Worm (Caenorhabditis elegans) whole organism, L1 larva: Measurements from ENCODE around the gene drd-5.
A peak's percentile ranks its signal among the peaks of the same experiment; 100 is the strongest.

Experiments
- C16A3.4 ChIP-seq: fragments of 150-350 bp; optimal IDR thresholded peaks from 2 replicates; lab custom pipeline; 2014; ENCODE audit warnings: missing biosample characterization, missing genetic modification characterization
- C34B4.2 ChIP-seq: sonication (generic microtip); optimal IDR thresholded peaks from 2 replicates; lab custom pipeline; 2017; ENCODE audit warnings: mild to moderate bottlenecking, missing genetic modification characterization, missing compliant biosample characterization
- F16B12.6 ChIP-seq: fragments of 150-350 bp; optimal IDR thresholded peaks from 2 replicates; lab custom pipeline; 2014; ENCODE audit warnings: missing biosample characterization, missing genetic modification characterization
- Y116A8C.19 ChIP-seq: sonication (generic microtip); optimal IDR thresholded peaks from 2 replicates; lab custom pipeline; 2016; ENCODE audit warnings: missing compliant biosample characterization, missing genetic modification characterization, borderline replicate concordance
- aly-2 ChIP-seq: fragments of 150-350 bp; optimal IDR thresholded peaks from 2 replicates; lab custom pipeline; 2014; ENCODE audit warnings: missing biosample characterization, missing genetic modification characterization
- blmp-1 ChIP-seq: fragments of 150-350 bp; optimal IDR thresholded peaks from 2 replicates; lab custom pipeline; 2014; ENCODE audit warnings: missing biosample characterization, missing genetic modification characterization
- ceh-8 ChIP-seq: fragments of 200-800 bp; sonication (Bioruptor generic); optimal IDR thresholded peaks from 2 replicates; lab custom pipeline; 2018; ENCODE audit warnings: mild to moderate bottlenecking, missing genetic modification characterization, moderate library complexity, missing compliant biosample characterization
- ceh-88 ChIP-seq: fragments of 200-800 bp; sonication (Bioruptor generic); IDR thresholded peaks from 2 replicates; pipeline ENCODE4 v1.3.6; 2022; ENCODE audit warnings: missing genetic modification characterization, missing compliant biosample characterization
- ceh-90 ChIP-seq: sonication (generic microtip); optimal IDR thresholded peaks from 2 replicates; lab custom pipeline; 2016; ENCODE audit warnings: missing genetic modification characterization, missing compliant biosample characterization
- dpl-1 ChIP-seq, 3 experiments: fragments of 150-350 bp in 2 of 3; sonication (generic microtip) in 1 of 3; optimal IDR thresholded peaks; 2 replicates each; lab custom pipeline; 2014 to 2017; ENCODE audit warnings: missing biosample characterization in 3 of 3, missing genetic modification characterization in 3 of 3, missing genetic modification reagents in 3 of 3
- dsc-1 ChIP-seq: sonication (generic microtip); optimal IDR thresholded peaks from 2 replicates; lab custom pipeline; 2016; ENCODE audit warnings: mild to moderate bottlenecking, missing genetic modification characterization, missing compliant biosample characterization
- efl-3 ChIP-seq: fragments of 200-800 bp; sonication (Bioruptor generic); optimal IDR thresholded peaks from 2 replicates; lab custom pipeline; 2018; ENCODE audit warnings: mild to moderate bottlenecking, missing genetic modification characterization, missing compliant biosample characterization
- egl-27 ChIP-seq, 2 experiments: fragments of 150-350 bp in 1 of 2; sonication (generic microtip); optimal IDR thresholded peaks; 3 replicates each; lab custom pipeline; 2017 to 2018; ENCODE audit warnings: missing biosample characterization in 2 of 2, missing genetic modification characterization in 2 of 2, missing genetic modification reagents in 2 of 2
- elt-2 ChIP-seq: sonication (generic microtip); optimal IDR thresholded peaks from 2 replicates; lab custom pipeline; 2016; ENCODE audit warnings: missing genetic modification characterization, mild to moderate bottlenecking, inconsistent platforms, missing compliant biosample characterization, missing genetic modification reagents
- elt-3 ChIP-seq, 6 experiments: fragments of 150-350 bp in 1 of 6; sonication (generic microtip); optimal IDR thresholded peaks; 2 replicates each; lab custom pipeline; 2017 to 2018; ENCODE audit warnings: missing biosample characterization in 6 of 6, missing genetic modification characterization in 6 of 6, inconsistent platforms in 1 of 6
- ets-5 ChIP-seq: fragments of 200-800 bp; sonication (Bioruptor generic); IDR thresholded peaks from 2 replicates; pipeline ENCODE4 v1.3.6; 2022; ENCODE audit warnings: missing genetic modification characterization, missing compliant biosample characterization
- fkh-10 ChIP-seq: sonication (generic microtip); optimal IDR thresholded peaks from 2 replicates; lab custom pipeline; 2017; ENCODE audit warnings: missing biosample characterization, missing genetic modification reagents, missing genetic modification characterization
- fkh-4 ChIP-seq: sonication (generic microtip); optimal IDR thresholded peaks from 2 replicates; lab custom pipeline; 2016; ENCODE audit warnings: missing compliant biosample characterization, missing genetic modification characterization, borderline replicate concordance
- fkh-8 ChIP-seq: sonication (generic microtip); optimal IDR thresholded peaks from 2 replicates; lab custom pipeline; 2016; ENCODE audit warnings: mild to moderate bottlenecking, missing genetic modification characterization, missing compliant biosample characterization
- grh-1 ChIP-seq: fragments of 200-800 bp; sonication (Bioruptor generic); IDR thresholded peaks from 2 replicates; pipeline ENCODE4 v1.3.6; 2022; ENCODE audit warnings: missing genetic modification reagents, missing genetic modification characterization, missing compliant biosample characterization
- hlh-4 ChIP-seq: sonication (generic microtip); optimal IDR thresholded peaks from 2 replicates; lab custom pipeline; 2016; ENCODE audit warnings: mild to moderate bottlenecking, missing genetic modification characterization, missing compliant biosample characterization
- hpl-2 ChIP-seq: fragments of 150-350 bp; optimal IDR thresholded peaks from 2 replicates; lab custom pipeline; 2014; ENCODE audit warnings: missing biosample characterization, missing genetic modification reagents, missing genetic modification characterization
- lin-15B ChIP-seq: fragments of 150-350 bp; sonication (generic microtip); optimal IDR thresholded peaks from 3 replicates; lab custom pipeline; 2014; ENCODE audit warnings: missing biosample characterization, missing genetic modification characterization
- lin-35 ChIP-seq, 2 experiments: fragments of 150-350 bp; optimal IDR thresholded peaks; 2 replicates each; lab custom pipeline; 2014; ENCODE audit warnings: missing biosample characterization in 2 of 2, missing genetic modification characterization in 2 of 2, missing genetic modification reagents in 2 of 2
- lin-39 ChIP-seq: fragments of 150-350 bp; optimal IDR thresholded peaks from 2 replicates; lab custom pipeline; 2014; ENCODE audit warnings: missing biosample characterization, missing genetic modification reagents, missing genetic modification characterization
- lir-3 ChIP-seq: sonication (generic microtip); optimal IDR thresholded peaks from 2 replicates; lab custom pipeline; 2016; ENCODE audit warnings: mild to moderate bottlenecking, missing genetic modification characterization, moderate library complexity, missing compliant biosample characterization; ENCODE audit not compliant: poor library complexity
- mab-9 ChIP-seq: fragments of 200-800 bp; sonication (Bioruptor generic); IDR thresholded peaks from 2 replicates; pipeline ENCODE4 v1.3.6; 2022; ENCODE audit warnings: missing genetic modification reagents, missing genetic modification characterization, missing compliant biosample characterization
- mdl-1 ChIP-seq, 2 experiments: fragments of 150-350 bp; optimal IDR thresholded peaks; 2 replicates each; lab custom pipeline; 2014 to 2017; ENCODE audit warnings: missing biosample characterization in 2 of 2, missing genetic modification characterization in 2 of 2, inconsistent platforms in 1 of 2
- mef-2 ChIP-seq: fragments of 150-350 bp; optimal IDR thresholded peaks from 2 replicates; lab custom pipeline; 2014; ENCODE audit warnings: missing biosample characterization, missing genetic modification characterization
- mep-1 ChIP-seq: fragments of 150-350 bp; optimal IDR thresholded peaks from 2 replicates; lab custom pipeline; 2014; ENCODE audit warnings: missing biosample characterization, missing genetic modification characterization
- nhr-19 ChIP-seq: fragments of 200-800 bp; sonication (Bioruptor generic); conservative IDR thresholded peaks from 2 replicates; pipeline ENCODE4 v1.3.6; 2022; ENCODE audit warnings: missing genetic modification characterization, missing compliant biosample characterization
- nhr-20 ChIP-seq: sonication (generic microtip); optimal IDR thresholded peaks from 2 replicates; lab custom pipeline; 2016; ENCODE audit warnings: mild to moderate bottlenecking, missing genetic modification characterization, missing compliant biosample characterization
- nhr-47 ChIP-seq: sonication (generic microtip); optimal IDR thresholded peaks from 2 replicates; lab custom pipeline; 2016; ENCODE audit warnings: mild to moderate bottlenecking, missing genetic modification characterization, moderate library complexity, missing compliant biosample characterization
- nhr-76 ChIP-seq: sonication (generic microtip); optimal IDR thresholded peaks from 2 replicates; lab custom pipeline; 2017; ENCODE audit warnings: missing biosample characterization, missing genetic modification characterization
- nhr-85 ChIP-seq: sonication (generic microtip); peaks from one replicate; lab custom pipeline; 2016; ENCODE audit warnings: missing genetic modification characterization, inconsistent platforms, missing compliant biosample characterization
- pqm-1 ChIP-seq: sonication (generic microtip); optimal IDR thresholded peaks from 3 replicates; lab custom pipeline; 2017; ENCODE audit warnings: missing biosample characterization, missing genetic modification characterization
- rnt-1 ChIP-seq: sonication (generic microtip); optimal IDR thresholded peaks from 2 replicates; lab custom pipeline; 2016; ENCODE audit warnings: mild to moderate bottlenecking, missing genetic modification characterization, moderate library complexity, missing compliant biosample characterization
- skn-1 ChIP-seq: fragments of 150-350 bp; optimal IDR thresholded peaks from 2 replicates; lab custom pipeline; 2014; ENCODE audit warnings: missing biosample characterization, missing genetic modification characterization
- snpc-4 ChIP-seq: fragments of 150-350 bp; optimal IDR thresholded peaks from 2 replicates; lab custom pipeline; 2014; ENCODE audit warnings: missing biosample characterization, missing genetic modification characterization
- snu-23 ChIP-seq: sonication (generic microtip); optimal IDR thresholded peaks from 2 replicates; lab custom pipeline; 2016; ENCODE audit warnings: missing genetic modification characterization, missing compliant biosample characterization
- sox-4 ChIP-seq: sonication (generic microtip); optimal IDR thresholded peaks from 2 replicates; lab custom pipeline; 2016; ENCODE audit warnings: missing genetic modification characterization, missing compliant biosample characterization
- sptf-1 ChIP-seq: fragments of 150-350 bp; optimal IDR thresholded peaks from 2 replicates; lab custom pipeline; 2014; ENCODE audit warnings: missing biosample characterization, missing genetic modification characterization
- tbx-2 ChIP-seq: sonication (generic microtip); optimal IDR thresholded peaks from 2 replicates; lab custom pipeline; 2016; ENCODE audit warnings: missing genetic modification characterization, missing compliant biosample characterization
- tlp-1 ChIP-seq: fragments of 150-350 bp; optimal IDR thresholded peaks from 2 replicates; lab custom pipeline; 2014; ENCODE audit warnings: missing biosample characterization, missing genetic modification characterization
- unc-30 ChIP-seq: sonication (generic microtip); optimal IDR thresholded peaks from 2 replicates; lab custom pipeline; 2017; ENCODE audit warnings: missing biosample characterization, missing genetic modification characterization
- unc-98 ChIP-seq: fragments of 200-800 bp; sonication (Bioruptor generic); IDR thresholded peaks from 2 replicates; pipeline ENCODE4 v1.3.6; 2022; ENCODE audit warnings: missing genetic modification characterization, missing compliant biosample characterization
- vab-15 ChIP-seq: sonication (generic microtip); optimal IDR thresholded peaks from 2 replicates; lab custom pipeline; 2017; ENCODE audit warnings: missing genotype, mild to moderate bottlenecking, missing genetic modification characterization, missing compliant biosample characterization
- xbp-1 ChIP-seq: sonication (generic microtip); optimal IDR thresholded peaks from 2 replicates; lab custom pipeline; 2016; ENCODE audit warnings: missing genetic modification characterization, missing compliant biosample characterization
- zag-1 ChIP-seq: fragments of 150-350 bp; optimal IDR thresholded peaks from 2 replicates; lab custom pipeline; 2014; ENCODE audit warnings: missing biosample characterization, missing genetic modification characterization
- zip-4 ChIP-seq: fragments of 200-800 bp; sonication (Bioruptor generic); optimal IDR thresholded peaks from 2 replicates; lab custom pipeline; 2018; ENCODE audit warnings: mild to moderate bottlenecking, missing genetic modification characterization, moderate library complexity, missing compliant biosample characterization
- ztf-11 ChIP-seq, 2 experiments: sonication (generic microtip); optimal IDR thresholded peaks; 2 replicates each; lab custom pipeline; 2016 to 2017; ENCODE audit warnings: missing genetic modification characterization in 2 of 2, missing biosample characterization in 1 of 2, missing compliant biosample characterization in 1 of 2
- ztf-4 ChIP-seq: fragments of 150-350 bp; optimal IDR thresholded peaks from 2 replicates; lab custom pipeline; 2014; ENCODE audit warnings: missing biosample characterization, missing genetic modification characterization

The drd-5 gene

DNA sequence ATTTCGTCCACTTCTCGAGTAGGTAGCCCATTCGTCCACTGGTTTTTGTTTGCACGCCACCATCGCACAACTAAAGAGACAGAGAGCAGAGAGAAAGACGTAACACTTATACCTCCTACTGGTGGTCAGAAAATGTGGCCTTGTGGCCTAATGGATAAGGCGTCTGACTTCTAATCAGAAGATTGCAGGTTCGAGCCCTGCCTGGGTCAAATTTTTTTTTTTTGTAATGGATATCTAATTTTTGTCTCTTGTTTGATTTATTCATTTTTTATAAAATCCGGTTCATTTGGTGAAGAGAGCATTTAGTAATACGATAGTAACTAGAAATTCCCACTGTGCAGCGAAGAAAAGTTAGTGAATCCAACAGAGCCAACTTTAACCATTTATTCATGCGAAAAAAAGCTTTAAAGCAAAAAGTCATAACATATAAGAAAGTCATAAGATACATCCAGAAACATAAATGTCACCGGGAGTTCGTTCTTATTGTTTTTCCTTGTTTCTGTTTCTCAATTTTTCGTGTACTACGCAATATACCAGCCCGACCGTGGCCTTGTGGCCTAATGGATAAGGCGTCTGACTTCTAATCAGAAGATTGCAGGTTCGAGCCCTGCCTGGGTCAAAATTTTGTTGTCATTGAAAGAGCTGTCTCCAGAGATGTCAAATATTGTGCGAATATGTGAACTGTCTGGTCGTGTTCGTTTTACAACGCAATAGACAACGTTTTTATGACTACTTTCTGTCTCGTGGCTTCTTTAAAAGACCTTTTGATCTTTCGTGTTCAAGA is 40.1 kb upstream of the drd-5 start (continued):
- peak; percentile 64 for TF ChIP-seq dsc-1 (tag; lab: Kevin White, UChicago)
- TF ChIP-seq skn-1, result peak; percentile 47
- no peak for TF ChIP-seq sptf-1 (tag; lab: Kevin White, UChicago)
- TF ChIP-seq ztf-4, result no peak
- peak in 1 of 2 experiments; percentile 49 for TF ChIP-seq lin-35 (GFP tag; optimal IDR thresholded peaks at IDR 0.05; lab: Kevin White, UChicago)
- TF ChIP-seq lin-15B, result no peak
- no peak for TF ChIP-seq elt-3 (tag; optimal IDR thresholded peaks at IDR 0.05; lab: Kevin White, UChicago)
- TF ChIP-seq mef-2 (tag; lab: Kevin White, UChicago), result no peak
- peak; percentile 70 for TF ChIP-seq mep-1
- TF ChIP-seq ceh-88, result no peak
- no peak for TF ChIP-seq egl-27 (tag; optimal IDR thresholded peaks at IDR 0.05; lab: Kevin White, UChicago)
- TF ChIP-seq F16B12.6 (tag; lab: Kevin White, UChicago), result no peak
- no peak for TF ChIP-seq grh-1 (GFP tag; lab: Robert Waterston, UW)
- TF ChIP-seq mab-9 (GFP tag; lab: Robert Waterston, UW), result 0 out of 2 replicates have a peak, but pooled peaks have one; percentile 13
- TF ChIP-seq ceh-90 (tag; lab: Kevin White, UChicago), result no peak
- no peak for TF ChIP-seq lin-39 (tag; lab: Kevin White, UChicago)
- TF ChIP-seq fkh-10 (GFP tag; lab: Kevin White, UChicago), result no peak
- TF ChIP-seq aly-2, result no peak
- peak in 1 of 2 experiments; percentile 67 for TF ChIP-seq mdl-1 (tag; optimal IDR thresholded peaks at IDR 0.05; lab: Kevin White, UChicago)
- peak; percentile 18 for TF ChIP-seq blmp-1 (tag; lab: Kevin White, UChicago)
- TF ChIP-seq lir-3, result no peak
- TF ChIP-seq fkh-4, result no peak
- TF ChIP-seq rnt-1 (tag; lab: Kevin White, UChicago), result peak; percentile 63
- no peak for TF ChIP-seq Y116A8C.19 (tag; lab: Kevin White, UChicago)
- TF ChIP-seq nhr-19, result peak; percentile 56; the same call in 1 of the 2 replicates
- TF ChIP-seq nhr-47 (tag; lab: Kevin White, UChicago), result peak; percentile 70
- peak; percentile 80 for TF ChIP-seq snu-23 (GFP tag; lab: Kevin White, UChicago)
- peak; percentile 55 for TF ChIP-seq xbp-1
- TF ChIP-seq hlh-4, result no peak
- no peak for TF ChIP-seq zag-1 (tag; lab: Kevin White, UChicago)
- no peak for TF ChIP-seq snpc-4
- TF ChIP-seq zip-4 (GFP tag; lab: Kevin White, UChicago), result peak; percentile 26
- no peak for TF ChIP-seq unc-30
- no peak for TF ChIP-seq unc-98 (GFP tag; lab: Robert Waterston, UW)
- no peak for TF ChIP-seq fkh-8 (tag; lab: Kevin White, UChicago)
- no peak for TF ChIP-seq ets-5 (GFP tag; lab: Robert Waterston, UW)
- peak; percentile 59 for TF ChIP-seq nhr-85 (tag; lab: Kevin White, UChicago)
- peak; percentile 59 for TF ChIP-seq tbx-2 (tag; lab: Kevin White, UChicago)
- no peak for TF ChIP-seq hpl-2 (GFP tag; lab: Kevin White, UChicago)
- TF ChIP-seq ztf-11 (tag; optimal IDR thresholded peaks at IDR 0.05; lab: Kevin White, UChicago), result no peak
- no peak for TF ChIP-seq efl-3 (GFP tag; lab: Kevin White, UChicago)
- no peak for TF ChIP-seq ceh-8
- TF ChIP-seq dpl-1 (GFP tag; optimal IDR thresholded peaks at IDR 0.05; lab: Kevin White, UChicago), result no peak
- TF ChIP-seq vab-15 (tag; lab: Kevin White, UChicago), result no peak
- TF ChIP-seq C34B4.2 (tag; lab: Kevin White, UChicago), result no peak
- TF ChIP-seq C16A3.4 (tag; lab: Kevin White, UChicago), result peak; percentile 25
- peak; percentile 11 for TF ChIP-seq sox-4 (tag; lab: Kevin White, UChicago)
- no peak for TF ChIP-seq nhr-76 (tag; lab: Kevin White, UChicago)
- no peak for TF ChIP-seq pqm-1 (tag; lab: Kevin White, UChicago)
- TF ChIP-seq tlp-1 (tag; lab: Kevin White, UChicago), result no peak
- TF ChIP-seq nhr-20 (tag; lab: Kevin White, UChicago), result peak; percentile 65
- no peak for TF ChIP-seq elt-2 (tag; lab: Kevin White, UChicago)
